Fruit fly (Drosophila melanogaster): Measurements from ENCODE around the gene CG42762.

Gene CG42762

DNA sequence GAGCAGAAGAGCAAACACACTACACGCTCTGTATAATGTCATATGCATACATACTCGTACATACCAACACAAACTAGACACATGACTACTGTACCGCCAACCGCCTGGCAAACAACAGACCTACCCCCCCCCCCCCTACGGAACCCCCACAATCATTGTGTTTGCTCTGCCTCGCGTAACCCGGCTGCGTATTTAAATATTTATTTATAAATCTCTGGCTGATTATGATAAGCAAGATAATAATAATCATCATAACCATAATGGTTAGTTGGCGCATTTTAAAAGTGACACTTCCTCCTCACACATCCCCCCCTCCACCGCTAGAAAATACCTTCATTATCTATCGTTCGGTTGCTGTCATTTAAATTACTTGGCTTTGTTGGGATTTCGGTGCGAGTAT, 46.4 kb downstream of the CG42762 start (continued):
- TF ChIP-seq tin (GFP tag; optimal IDR thresholded peaks at IDR 0.05) (no peak), lov (optimal IDR thresholded peaks at IDR 0.05) (no peak), lov (GFP tag; IDR thresholded peaks at IDR 0.05) (no peak), Hr51 (GFP tag; optimal IDR thresholded peaks at IDR 0.05) (peak in 1 of 2 experiments; percentile 20), gem (tag; optimal IDR thresholded peaks at IDR 0.05) (peak; percentile 58), salm (tag; optimal IDR thresholded peaks at IDR 0.05) (peak; percentile 55), CG2712 (tag; optimal IDR thresholded peaks at IDR 0.05) (peak; percentile 46), CG4404 (GFP tag; IDR thresholded peaks at IDR 0.05) (no peak), CG9215 (GFP tag; IDR thresholded peaks at IDR 0.05) (no peak), H2.0 (GFP tag; IDR thresholded peaks at IDR 0.05) (no peak), CG14965 (GFP tag; optimal IDR thresholded peaks at IDR 0.05; ENCODE audit: borderline replicate concordance) (no peak), CG10654 (GFP tag; optimal IDR thresholded peaks at IDR 0.05) (no peak), h (optimal IDR thresholded peaks at IDR 0.05) (no peak), CHES-1-like (GFP tag; optimal IDR thresholded peaks at IDR 0.05) (no peak), CG30431 (GFP tag; optimal IDR thresholded peaks at IDR 0.05) (no peak), TFAM (GFP tag; optimal IDR thresholded peaks at IDR 0.05) (no peak), nerfin-1 (tag; optimal IDR thresholded peaks at IDR 0.05) (no peak), jumu (GFP tag; optimal IDR thresholded peaks at IDR 0.05) (no peak), CG13424 (tag; optimal IDR thresholded peaks at IDR 0.05) (peak; percentile 50), wdn (GFP tag; IDR thresholded peaks at IDR 0.05) (no peak), Sry-β (GFP tag; optimal IDR thresholded peaks at IDR 0.05) (no peak), CG18011 (GFP tag; optimal IDR thresholded peaks at IDR 0.05) (peak; percentile 37), ranshi (GFP tag; IDR thresholded peaks at IDR 0.05) (peak; percentile 25; the same call in 1 of the 2 replicates), otp (GFP tag; IDR thresholded peaks at IDR 0.05) (peak; percentile 63; the same call in 1 of the 3 replicates), NC2β (GFP tag; optimal IDR thresholded peaks at IDR 0.05) (no peak), Six4 (GFP tag; optimal IDR thresholded peaks at IDR 0.05) (no peak), gcm (GFP tag; optimal IDR thresholded peaks at IDR 0.05) (peak; percentile 58), grau (tag; optimal IDR thresholded peaks at IDR 0.05) (peak; percentile 32), jing (GFP tag; optimal IDR thresholded peaks at IDR 0.05) (no peak), CG18764 (GFP tag; optimal IDR thresholded peaks at IDR 0.05) (no peak), CG33557 (GFP tag; optimal IDR thresholded peaks at IDR 0.05) (peak; percentile 5), kni (GFP tag; optimal IDR thresholded peaks at IDR 0.05) (peak; percentile 74), row (GFP tag; IDR thresholded peaks at IDR 0.05) (no peak), CkIIα-i1 (GFP tag; IDR thresholded peaks at IDR 0.05) (no peak), CG7987 (GFP tag; optimal IDR thresholded peaks at IDR 0.05) (peak; percentile 83), CG8089 (GFP tag; optimal IDR thresholded peaks at IDR 0.05) (no peak), Jarid2 (GFP tag; optimal IDR thresholded peaks at IDR 0.05) (peak; percentile 39), CG5245 (GFP tag; optimal IDR thresholded peaks at IDR 0.05) (no peak), org-1 (GFP tag; optimal IDR thresholded peaks at IDR 0.05) (peak; percentile 3), CG9609 (GFP tag; optimal IDR thresholded peaks at IDR 0.05) (no peak), CG14441 (GFP tag; IDR thresholded peaks at IDR 0.05) (no peak), fu2 (GFP tag; optimal IDR thresholded peaks at IDR 0.05) (no peak), CG10959 (GFP tag; IDR thresholded peaks at IDR 0.05) (no peak), pros (GFP tag; optimal IDR thresholded peaks at IDR 0.05) (no peak), Ssrp (tag; optimal IDR thresholded peaks at IDR 0.05) (no peak), NC2α (GFP tag; optimal IDR thresholded peaks at IDR 0.05) (no peak), CG12236 (GFP tag; optimal IDR thresholded peaks at IDR 0.05) (no peak), CG14667 (GFP tag; IDR thresholded peaks at IDR 0.05) (no peak), D19A (tag; optimal IDR thresholded peaks at IDR 0.05) (peak; percentile 39), ato (GFP tag; IDR thresholded peaks at IDR 0.05; ENCODE audit: partially characterized antibody) (no peak), p53 (GFP tag; optimal IDR thresholded peaks at IDR 0.05) (no peak), Lhr (GFP tag; optimal IDR thresholded peaks at IDR 0.05) (peak; percentile 33)
